Fruit fly (Drosophila melanogaster): ENCODE results near the gene CG42558.

- TF ChIP-seq psq (optimal IDR thresholded peaks at IDR 0.05) = no peak
- TF ChIP-seq insv (optimal IDR thresholded peaks at IDR 0.05) = no peak
- TF ChIP-seq h (optimal IDR thresholded peaks at IDR 0.05) = no peak
- TF ChIP-seq Sin3A (optimal IDR thresholded peaks at IDR 0.05) = no peak
- no peak for TF ChIP-seq Myc (optimal IDR thresholded peaks at IDR 0.05)
Observed at dm6 chr3R:29969347-29969746, 36.3 kb downstream of the CG42558 start, which contains the start of gene TkR99D.

Data from Kc167 (cell line).